Fruit fly (Drosophila melanogaster) whole organism, adult: ENCODE results near the gene CG32147.

Experiments used
- CG11617 ChIP-seq: fragments of 200-800 bp; sonication (Bioruptor generic); optimal IDR thresholded peaks from 2 replicates; lab custom pipeline; 2017; ENCODE audit warnings: mild to moderate bottlenecking, missing biosample characterization, missing genetic modification reagents, missing genetic modification characterization
- CG12768 ChIP-seq: fragments of 200-800 bp; sonication (Bioruptor generic); optimal IDR thresholded peaks from 2 replicates; lab custom pipeline; 2017; ENCODE audit warnings: missing biosample characterization, missing genetic modification characterization, mild to moderate bottlenecking, moderate library complexity, missing genetic modification reagents
- CG14711 ChIP-seq: fragments of 200-800 bp; sonication (Bioruptor generic); optimal IDR thresholded peaks from 2 replicates; lab custom pipeline; 2018; ENCODE audit warnings: missing biosample characterization, mild to moderate bottlenecking, missing genetic modification characterization, moderate library complexity
- CG1620 ChIP-seq: fragments of 200-800 bp; sonication (Bioruptor generic); optimal IDR thresholded peaks from 2 replicates; lab custom pipeline; 2016; ENCODE audit warnings: missing biosample characterization, missing genetic modification characterization
- CG33017 ChIP-seq: fragments of 200-800 bp; sonication (Bioruptor generic); optimal IDR thresholded peaks from 2 replicates; lab custom pipeline; 2018; ENCODE audit warnings: missing biosample characterization, mild to moderate bottlenecking, missing genetic modification characterization, moderate library complexity
- CG5204 ChIP-seq: fragments of 200-800 bp; sonication (Bioruptor generic); optimal IDR thresholded peaks from 2 replicates; lab custom pipeline; 2016; ENCODE audit warnings: missing biosample characterization, missing genetic modification characterization
- CG7045 ChIP-seq: fragments of 200-800 bp; sonication (Bioruptor generic); optimal IDR thresholded peaks from 2 replicates; lab custom pipeline; 2017; ENCODE audit warnings: missing biosample characterization, mild to moderate bottlenecking, missing genetic modification characterization
- CG7101 ChIP-seq: fragments of 200-800 bp; sonication (Bioruptor generic); optimal IDR thresholded peaks from 2 replicates; lab custom pipeline; 2018; ENCODE audit warnings: missing biosample characterization, mild to moderate bottlenecking, missing genetic modification characterization, moderate library complexity
- Clk ChIP-seq: fragments of 200-800 bp; sonication (Bioruptor generic); optimal IDR thresholded peaks from 2 replicates; lab custom pipeline; 2017; ENCODE audit warnings: missing biosample characterization, missing genetic modification characterization
- Crg-1 ChIP-seq: fragments of 200-800 bp; sonication (Bioruptor generic); optimal IDR thresholded peaks from 2 replicates; lab custom pipeline; 2016; ENCODE audit warnings: missing biosample characterization, missing genetic modification characterization
- Hr96 ChIP-seq: fragments of 200-800 bp; sonication (Bioruptor generic); optimal IDR thresholded peaks from 2 replicates; lab custom pipeline; 2016; ENCODE audit warnings: missing biosample characterization, missing genetic modification characterization
- Mnt ChIP-seq: fragments of 200-800 bp; sonication (Bioruptor generic); optimal IDR thresholded peaks from 2 replicates; lab custom pipeline; 2016; ENCODE audit warnings: missing biosample characterization, mild to moderate bottlenecking, missing genetic modification characterization
- bab1 ChIP-seq: fragments of 200-800 bp; sonication (Bioruptor generic); optimal IDR thresholded peaks from 3 replicates; lab custom pipeline; 2019; ENCODE audit warnings: missing biosample characterization, mild to moderate bottlenecking, missing genetic modification characterization, moderate library complexity
- cic ChIP-seq: fragments of 200-800 bp; sonication (Bioruptor generic); optimal IDR thresholded peaks from 2 replicates; lab custom pipeline; 2017; ENCODE audit warnings: missing biosample characterization, mild to moderate bottlenecking, missing genetic modification characterization, moderate library complexity
- cnc ChIP-seq, 2 experiments: fragments of >200 bp; optimal IDR thresholded peaks; 2 replicates each; lab custom pipeline; 2017
- kay ChIP-seq: fragments of 200-800 bp; sonication (Bioruptor generic); peaks from one replicate; lab custom pipeline; 2016; ENCODE audit warnings: missing biosample characterization, missing genetic modification characterization, borderline replicate concordance
- ovo ChIP-seq: fragments of 200-800 bp; sonication (Bioruptor generic); optimal IDR thresholded peaks from 2 replicates; lab custom pipeline; 2016; ENCODE audit warnings: missing biosample characterization, missing genetic modification characterization
- pad ChIP-seq: fragments of 200-800 bp; sonication (Bioruptor generic); optimal IDR thresholded peaks from 3 replicates; lab custom pipeline; 2017; ENCODE audit warnings: missing biosample characterization, missing genetic modification characterization, mild to moderate bottlenecking, moderate library complexity, missing genetic modification reagents
- tj ChIP-seq: fragments of 200-800 bp; sonication (Bioruptor generic); optimal IDR thresholded peaks from 3 replicates; lab custom pipeline; 2017; ENCODE audit warnings: missing biosample characterization, mild to moderate bottlenecking, missing genetic modification characterization, moderate library complexity
- toe ChIP-seq: fragments of 200-800 bp; sonication (Bioruptor generic); optimal IDR thresholded peaks from 2 replicates; lab custom pipeline; 2016; ENCODE audit warnings: missing biosample characterization, missing genetic modification characterization

Gene CG32147

DNA sequence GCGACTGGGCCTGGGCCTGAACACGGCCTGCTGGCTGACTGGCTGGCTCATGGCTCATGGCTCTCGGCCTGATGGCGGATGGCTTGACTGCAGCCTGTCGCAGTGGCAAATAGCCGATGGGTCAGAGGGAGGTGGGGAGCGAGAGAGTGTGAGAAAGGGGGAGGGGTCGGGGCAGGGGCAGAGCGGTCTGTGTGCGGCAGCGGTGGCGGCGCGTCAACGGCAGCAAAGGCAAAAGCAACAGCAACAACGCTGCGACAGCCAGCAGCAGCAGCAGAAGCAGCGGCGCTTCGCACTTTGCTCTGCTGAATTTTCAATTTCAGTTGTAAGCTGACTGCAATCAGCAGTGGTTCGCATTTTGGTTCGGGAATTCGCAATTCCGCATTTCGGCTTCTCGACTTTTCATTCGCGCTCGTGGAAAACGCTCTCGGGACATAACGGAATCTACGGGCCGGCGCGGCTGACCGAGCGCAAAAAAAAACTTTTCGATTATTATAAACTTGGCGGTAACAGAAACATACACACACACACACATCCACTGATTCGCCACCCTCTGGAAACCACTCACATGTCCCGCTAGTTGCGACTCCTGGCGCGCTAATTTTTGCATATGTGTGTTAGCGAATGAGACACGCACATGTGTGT, 38.2 kb downstream of the CG32147 start, which contains the start of gene CG45071:
Gene CG45071 (plus strand): TSS at position 317 of the 642 bp plus-strand sequence.
- TF ChIP-seq CG11617 (GFP tag; lab: Kevin White, UChicago) (no peak), bab1 (GFP tag; lab: Kevin White, UChicago) (no peak), toe (GFP tag; lab: Kevin White, UChicago) (no peak), cic (no peak), kay (GFP tag; lab: Kevin White, UChicago) (no peak), Mnt (GFP tag; lab: Kevin White, UChicago) (no peak), CG5204 (GFP tag; lab: Kevin White, UChicago) (no peak), ovo (GFP tag; lab: Kevin White, UChicago) (peak; percentile 52), Hr96 (GFP tag; lab: Kevin White, UChicago) (no peak), pad (GFP tag; lab: Kevin White, UChicago) (peak; percentile 26), CG14711 (tag; lab: Kevin White, UChicago) (no peak), Crg-1 (GFP tag; lab: Kevin White, UChicago) (no peak), tj (GFP tag; lab: Kevin White, UChicago) (peak; percentile 94), CG1620 (GFP tag; lab: Kevin White, UChicago) (no peak), Clk (GFP tag; lab: Kevin White, UChicago) (no peak), cnc (optimal IDR thresholded peaks at IDR 0.05; lab: Kevin White, UChicago) (no peak), CG12768 (GFP tag; lab: Kevin White, UChicago) (no peak), CG7101 (no peak), CG7045 (no peak), CG33017 (tag; lab: Kevin White, UChicago) (no peak)

DNA sequence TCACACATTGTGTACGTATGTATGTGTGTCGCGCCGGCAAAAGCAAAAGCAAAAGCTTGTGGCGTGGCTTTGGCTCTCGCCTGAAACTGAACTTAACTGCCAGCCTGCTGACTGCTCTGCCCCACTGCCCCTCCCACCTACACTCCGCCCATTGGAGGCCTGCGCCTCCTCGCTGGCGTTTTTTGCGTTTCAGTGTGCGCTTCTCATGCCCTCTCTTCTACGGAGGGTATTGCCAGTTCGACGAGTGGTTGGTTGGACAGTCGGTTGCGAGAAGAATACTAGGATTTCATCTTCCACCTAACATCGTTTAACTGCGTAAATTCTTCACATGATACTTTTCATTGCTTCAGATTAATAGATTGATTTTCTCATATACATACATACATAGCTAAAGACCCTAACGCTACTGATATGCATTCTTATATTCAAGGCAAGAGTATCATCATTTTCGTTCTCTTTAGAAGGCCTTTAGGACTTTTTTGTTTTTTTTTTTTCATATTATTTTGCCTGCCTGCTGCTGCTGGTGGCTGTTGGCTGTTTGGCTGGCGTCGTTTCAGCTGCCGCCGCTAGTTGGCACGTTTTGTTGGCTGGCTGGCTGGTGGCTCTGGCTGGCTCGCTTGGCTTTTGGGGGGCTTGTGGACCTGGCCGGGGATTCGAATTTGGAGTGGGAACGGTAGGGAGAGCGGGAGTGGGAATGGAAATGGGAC, 38.9 kb downstream of the CG32147 start:
- TF ChIP-seq cic (no peak), CG5204 (GFP tag; lab: Kevin White, UChicago) (peak; percentile 51), CG7101 (peak; percentile 23), CG12768 (GFP tag; lab: Kevin White, UChicago) (peak; percentile 22), CG33017 (tag; lab: Kevin White, UChicago) (peak; percentile 39), cnc (optimal IDR thresholded peaks at IDR 0.05; lab: Kevin White, UChicago) (no peak), Hr96 (GFP tag; lab: Kevin White, UChicago) (peak; percentile 38)

- TF ChIP-seq pad (GFP tag; lab: Kevin White, UChicago) (peak; percentile 46), tj (GFP tag; lab: Kevin White, UChicago) (peak; percentile 6), kay (GFP tag; lab: Kevin White, UChicago) (no peak)
These were observed 39.6 kb downstream of the CG32147 start for dm6 chr3L:15103988-15104848.

DNA sequence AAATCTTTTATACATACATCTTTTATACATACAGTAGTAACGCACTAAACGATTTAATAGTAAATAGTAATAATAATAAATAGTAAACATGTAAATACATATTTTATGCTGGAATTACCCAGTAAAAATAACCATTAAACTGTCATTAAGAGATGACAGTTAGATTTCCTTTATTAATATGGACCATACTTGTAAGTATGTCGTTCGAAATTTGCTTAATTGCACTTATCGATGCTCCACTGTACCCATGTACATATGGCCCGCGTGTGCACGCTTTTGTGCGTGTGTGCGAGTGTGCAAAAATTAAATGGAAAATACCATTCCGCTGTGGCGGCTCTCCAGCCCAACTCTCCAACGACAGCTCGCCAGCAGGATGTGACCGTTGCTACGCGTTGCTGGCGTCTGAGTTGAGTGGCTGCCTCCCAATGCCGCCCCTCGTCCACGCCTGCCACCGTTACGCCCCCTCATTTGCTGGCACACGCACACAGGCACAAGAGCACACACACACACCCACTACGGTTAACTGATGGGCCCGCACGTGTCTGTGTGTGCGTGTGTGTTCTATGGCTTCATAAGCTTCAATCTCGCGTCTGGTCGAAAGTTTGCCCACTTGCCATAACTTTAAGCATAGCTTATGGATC, 41.1 kb downstream of the CG32147 start:
- TF ChIP-seq pad (GFP tag; lab: Kevin White, UChicago) (peak; percentile 56), cnc (optimal IDR thresholded peaks at IDR 0.05; lab: Kevin White, UChicago) (no peak)

- TF ChIP-seq kay (GFP tag; lab: Kevin White, UChicago) (no peak), tj (GFP tag; lab: Kevin White, UChicago) (peak; percentile 86), Clk (GFP tag; lab: Kevin White, UChicago) (no peak)
These were observed 42.0 kb downstream of the CG32147 start for dm6 chr3L:15101639-15102413.

- no peak for TF ChIP-seq Mnt (GFP tag; lab: Kevin White, UChicago)
- TF ChIP-seq tj (GFP tag; lab: Kevin White, UChicago) = peak; percentile 93
These were observed 42.9 kb downstream of the CG32147 start for dm6 chr3L:15100983-15101382.
